Fruit fly (Drosophila melanogaster): ENCODE measurements around the gene Ada1-1.
"Not testable (repeated sequence)": the region's sequence is repeated elsewhere in the genome, so short reads cannot be mapped to it uniquely, and the experiment has no call there.

DNA sequence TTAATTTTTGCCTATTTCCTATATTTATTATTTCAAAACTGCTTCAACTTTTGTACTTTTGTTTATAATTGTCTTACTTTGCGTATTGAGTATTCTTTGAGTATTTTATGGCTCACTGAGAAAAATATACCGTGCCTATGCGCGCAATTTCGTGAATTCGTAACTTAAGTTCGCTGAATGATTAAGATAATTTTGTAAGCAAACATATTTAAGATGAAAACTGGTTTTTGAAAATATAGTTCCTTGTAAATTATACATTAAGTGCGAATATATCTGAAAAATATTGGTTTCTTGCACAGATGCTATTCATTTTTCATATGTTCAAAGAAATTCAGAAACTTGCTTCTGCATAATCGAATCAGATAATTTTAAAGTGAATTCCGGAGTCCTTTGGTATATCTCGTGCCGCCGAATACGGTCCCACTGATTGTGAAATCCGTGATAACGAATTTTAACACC lies 1.2 kb upstream of the Ada1-1 start, which contains the start of the genes CG18789 and Qtzl:
- TF ChIP-seq rgr, fru (GFP tag; optimal IDR thresholded peaks at IDR 0.05): not testable (repeated sequence)

Measured in whole organism, wandering third instar larva.